Fruit fly (Drosophila melanogaster) whole organism, embryonic: ENCODE measurements around the gene robl22E.

ENCODE experiments used
- CG11504 ChIP-seq: fragments of 200-800 bp; sonication (Bioruptor generic); optimal IDR thresholded peaks from 3 replicates; lab custom pipeline; 2019; ENCODE audit warnings: missing biosample characterization, mild to moderate bottlenecking, missing genetic modification characterization, moderate library complexity
- CG6813 ChIP-seq: fragments of 200-800 bp; sonication (Bioruptor generic); optimal IDR thresholded peaks from 2 replicates; lab custom pipeline; 2017; ENCODE audit warnings: missing biosample characterization, missing genetic modification characterization, mild to moderate bottlenecking, moderate library complexity, missing genetic modification reagents
- CG7357 ChIP-seq: fragments of 200-800 bp; sonication (Bioruptor generic); IDR thresholded peaks from 3 replicates; pipeline ENCODE4 v1.3.6; 2022; ENCODE audit warnings: missing biosample characterization, missing genetic modification characterization
- CG7786 ChIP-seq: fragments of 200-800 bp; sonication (Bioruptor generic); optimal IDR thresholded peaks from 2 replicates; lab custom pipeline; 2016; ENCODE audit warnings: missing biosample characterization, missing genetic modification characterization
- CG8924 ChIP-seq: fragments of 200-800 bp; optimal IDR thresholded peaks from 3 replicates; lab custom pipeline; 2019; ENCODE audit warnings: missing biosample characterization, mild to moderate bottlenecking, missing genetic modification characterization, moderate library complexity
- CG9797 ChIP-seq: fragments of 200-800 bp; sonication (Bioruptor generic); optimal IDR thresholded peaks from 3 replicates; lab custom pipeline; 2018; ENCODE audit warnings: missing biosample characterization, mild to moderate bottlenecking, missing genetic modification characterization
- TFAM ChIP-seq: fragments of 200-800 bp; sonication (Bioruptor generic); optimal IDR thresholded peaks from 2 replicates; lab custom pipeline; 2017; ENCODE audit warnings: missing biosample characterization, missing genetic modification characterization, inconsistent platforms
- klu ChIP-seq: fragments of 200-800 bp; sonication (Bioruptor generic); IDR thresholded peaks from 2 replicates; pipeline ENCODE4 v1.3.6; 2022; ENCODE audit warnings: missing biosample characterization, missing genetic modification characterization
- pho ChIP-seq: fragments of 200-800 bp; sonication (Bioruptor generic); optimal IDR thresholded peaks from 2 replicates; lab custom pipeline; 2016; ENCODE audit warnings: missing biosample characterization, missing genetic modification characterization
- yki ChIP-seq: fragments of >200 bp; optimal IDR thresholded peaks from 3 replicates; lab custom pipeline; 2018
- zen ChIP-seq: fragments of 200-800 bp; sonication (Bioruptor generic); optimal IDR thresholded peaks from 3 replicates; lab custom pipeline; 2018; ENCODE audit warnings: missing biosample characterization, mild to moderate bottlenecking, missing genetic modification characterization, moderate library complexity

- TF ChIP-seq CG7786 (GFP tag; lab: Kevin White, UChicago) (no peak), CG8924 (tag; lab: Kevin White, UChicago) (no peak), CG11504 (tag; lab: Kevin White, UChicago) (no peak), CG6813 (GFP tag; lab: Kevin White, UChicago) (no peak), pho (GFP tag; lab: Kevin White, UChicago) (no peak), yki (lab: Kevin White, UChicago) (peak; percentile 87), zen (tag; lab: Kevin White, UChicago) (no peak), CG9797 (GFP tag; lab: Kevin White, UChicago) (no peak), klu (GFP tag; lab: Robert Waterston, UW) (no peak), CG7357 (GFP tag; lab: Robert Waterston, UW) (no peak), TFAM (GFP tag; lab: Kevin White, UChicago) (no peak)
These were observed 48.4 kb downstream of the robl22E start, which contains the start of gene CG4267 for dm6 chr2L:2242139-2242538.
